Fruit fly (Drosophila melanogaster): Measurements from ENCODE around the gene CG42471.

dm6 chr2L:11797127-11797526, 43.3 kb upstream of the CG42471 start:
- TF ChIP-seq CTCF (optimal IDR thresholded peaks at IDR 0.05) (no peak), CG8478 (optimal IDR thresholded peaks at IDR 0.05) (no peak)
